Fruit fly (Drosophila melanogaster) whole organism, wandering third instar larva: ENCODE data around the gene CG31464.

ENCODE experiments used
- Dif ChIP-seq: fragments of 200-275, 200-300 bp; sonication (Bioruptor generic); optimal IDR thresholded peaks from 2 replicates; lab custom pipeline; 2018; ENCODE audit warnings: missing biosample characterization, missing genetic modification characterization; ENCODE audit not compliant: partially characterized antibody
- Myc ChIP-seq: fragments of >200 bp; optimal IDR thresholded peaks from 2 replicates; lab custom pipeline; 2017
- dl ChIP-seq, 2 experiments: fragments of 175-275, 200-275 bp in 1 of 2; fragments of 200-275 bp in 1 of 2; sonication (Bioruptor generic); optimal IDR thresholded peaks; lab custom pipeline; 2018; ENCODE audit warnings: mild to moderate bottlenecking in 2 of 2, missing biosample characterization in 2 of 2, missing genetic modification characterization in 2 of 2, moderate library complexity in 2 of 2; ENCODE audit not compliant: partially characterized antibody in 2 of 2, insufficient read depth in 1 of 2
- dsf ChIP-seq: sonication (Bioruptor generic); optimal IDR thresholded peaks from 2 replicates; lab custom pipeline; 2016; ENCODE audit warnings: missing biosample characterization, missing genetic modification characterization, borderline replicate concordance

DNA sequence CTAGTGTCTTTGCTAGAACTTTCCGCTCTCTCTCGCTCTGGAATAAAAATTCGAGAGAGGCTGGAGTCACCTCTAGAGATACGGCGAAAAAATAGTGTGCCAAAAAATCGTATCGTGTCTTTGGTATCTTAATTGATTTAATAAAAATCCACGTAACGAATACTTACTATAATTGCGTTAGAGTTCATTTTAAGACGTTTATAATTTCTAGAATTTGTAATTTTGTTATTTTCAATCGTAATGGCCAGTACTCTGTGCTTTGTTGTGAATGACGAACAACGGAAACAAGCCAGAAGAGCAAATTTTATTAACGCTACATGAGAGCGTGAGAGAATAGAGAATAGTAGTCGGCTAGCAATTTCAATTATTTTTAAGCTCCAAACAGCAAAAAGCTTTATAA lies 29.4 kb upstream of the CG31464 start:
- no peak for TF ChIP-seq dsf (GFP tag; lab: Kevin White, UChicago)
- TF ChIP-seq Myc (lab: Kevin White, UChicago) = no peak
- TF ChIP-seq dl (GFP tag; optimal IDR thresholded peaks at IDR 0.05; lab: Kevin White, UChicago; ENCODE audit: insufficient read depth in 1 of 2, partially characterized antibody in 2 of 2) = no peak
- no peak for TF ChIP-seq Dif (GFP tag; lab: Kevin White, UChicago)
